Fruit fly (Drosophila melanogaster): Measurements from ENCODE around the gene CG9386.

CG9386 gene

dm6 chr3R:9527907-9528842, 27.0 kb downstream of the CG9386 start (continued):
- TF ChIP-seq ftz-f1 (GFP tag; optimal IDR thresholded peaks at IDR 0.05) (peak; percentile 65), Ptx1 (GFP tag; IDR thresholded peaks at IDR 0.05) (peak; percentile 91), CG13624 (GFP tag; optimal IDR thresholded peaks at IDR 0.05) (peak; percentile 95), Side (GFP tag; optimal IDR thresholded peaks at IDR 0.05) (peak; percentile 92), CG1024 (GFP tag; IDR thresholded peaks at IDR 0.05) (peak; percentile 59), h (optimal IDR thresholded peaks at IDR 0.05) (no peak), br (optimal IDR thresholded peaks at IDR 0.05) (no peak), CG33213 (GFP tag; optimal IDR thresholded peaks at IDR 0.05) (peak; percentile 89), gcm (GFP tag; optimal IDR thresholded peaks at IDR 0.05) (peak; percentile 43), dmrt99B (tag; optimal IDR thresholded peaks at IDR 0.05) (no peak), CG4730 (GFP tag; IDR thresholded peaks at IDR 0.05) (peak; percentile 81), cwo (GFP tag; optimal IDR thresholded peaks at IDR 0.05) (peak; percentile 93), CG8388 (GFP tag; optimal IDR thresholded peaks at IDR 0.05) (no peak), Hr3 (GFP tag; optimal IDR thresholded peaks at IDR 0.05) (peak; percentile 64), fd96Cb (tag; optimal IDR thresholded peaks at IDR 0.05) (peak; percentile 82), sd (tag; optimal IDR thresholded peaks at IDR 0.05) (peak; percentile 85), Fer1 (GFP tag; optimal IDR thresholded peaks at IDR 0.05) (peak; percentile 95), ind (GFP tag; optimal IDR thresholded peaks at IDR 0.05) (peak; percentile 95), CG3065 (GFP tag; optimal IDR thresholded peaks at IDR 0.05) (peak; percentile 45), dati (GFP tag; IDR thresholded peaks at IDR 0.05) (peak; percentile 68), HLH3B (GFP tag; IDR thresholded peaks at IDR 0.05) (peak; percentile 90), CoRest (tag; optimal IDR thresholded peaks at IDR 0.05) (no peak), CG7987 (GFP tag; optimal IDR thresholded peaks at IDR 0.05) (peak; percentile 92), CG9727 (GFP tag; optimal IDR thresholded peaks at IDR 0.05) (peak; percentile 90), z (GFP tag; IDR thresholded peaks at IDR 0.05) (no peak), cato (GFP tag; optimal IDR thresholded peaks at IDR 0.05; ENCODE audit: borderline replicate concordance) (no peak), Fer3 (tag; optimal IDR thresholded peaks at IDR 0.05) (peak; percentile 95), CG4617 (GFP tag; optimal IDR thresholded peaks at IDR 0.05; ENCODE audit: borderline replicate concordance) (no peak), CG12744 (GFP tag; optimal IDR thresholded peaks at IDR 0.05) (peak; percentile 75), Taf1 (GFP tag; IDR thresholded peaks at IDR 0.05) (peak; percentile 89), CG1792 (GFP tag; optimal IDR thresholded peaks at IDR 0.05) (peak; percentile 93), tio (GFP tag; optimal IDR thresholded peaks at IDR 0.05) (peak; percentile 75), CG2120 (GFP tag; optimal IDR thresholded peaks at IDR 0.05) (peak; percentile 91), gce (GFP tag; IDR thresholded peaks at IDR 0.05) (peak; percentile 82; the same call in 2 of the 3 replicates), pros (GFP tag; optimal IDR thresholded peaks at IDR 0.05) (no peak), Dbx (GFP tag; IDR thresholded peaks at IDR 0.05) (peak; percentile 97), CG2889 (GFP tag; IDR thresholded peaks at IDR 0.05) (peak; percentile 75; the same call in 1 of the 3 replicates), CG12659 (GFP tag; optimal IDR thresholded peaks at IDR 0.05) (peak; percentile 79), Nf-YB (GFP tag; optimal IDR thresholded peaks at IDR 0.05) (peak; percentile 24), CG10462 (GFP tag; optimal IDR thresholded peaks at IDR 0.05) (peak; percentile 5), CG32532 (GFP tag; IDR thresholded peaks at IDR 0.05) (peak; percentile 98), Poxn (GFP tag; IDR thresholded peaks at IDR 0.05) (peak; percentile 64; the same call in 1 of the 2 replicates), bab2 (GFP tag; optimal IDR thresholded peaks at IDR 0.05) (peak; percentile 91), Dad (GFP tag; optimal IDR thresholded peaks at IDR 0.05) (peak; percentile 90), CG30431 (GFP tag; optimal IDR thresholded peaks at IDR 0.05) (peak; percentile 56), mld (GFP tag; IDR thresholded peaks at IDR 0.05; ENCODE audit: partially characterized antibody) (no peak), dysf (GFP tag; IDR thresholded peaks at IDR 0.05) (peak; percentile 95), CG11696 (GFP tag; IDR thresholded peaks at IDR 0.05) (peak; percentile 88), pb (GFP tag; optimal IDR thresholded peaks at IDR 0.05) (peak; percentile 88), BEAF-32 (GFP tag; optimal IDR thresholded peaks at IDR 0.05) (no peak)

All from whole organism, embryonic.